Worm (Caenorhabditis elegans): Measurements from ENCODE around the gene chpf-1.

chpf-1 gene

ce11 chrV:10233330-10233729 is 30.0 kb upstream of the chpf-1 start, which contains the start of gene str-182:
Gene str-182, minus strand, starts transcription at chrV:10233430.
- TF ChIP-seq flt-1 (GFP tag; IDR thresholded peaks at IDR 0.05) (no peak), tra-4 (tag; optimal IDR thresholded peaks at IDR 0.05) (no peak), tbx-11 (GFP tag; IDR thresholded peaks at IDR 0.05) (no peak), hmbx-1 (tag; optimal IDR thresholded peaks at IDR 0.05) (no peak), hnd-1 (tag; optimal IDR thresholded peaks at IDR 0.05) (no peak), pes-1 (GFP tag; IDR thresholded peaks at IDR 0.05) (no peak), sea-1 (GFP tag; conservative IDR thresholded peaks at IDR 0.05) (no peak), B0310.2 (tag; optimal IDR thresholded peaks at IDR 0.05) (no peak)

- TF ChIP-seq B0310.2 (tag; optimal IDR thresholded peaks at IDR 0.05): no peak
- no peak for TF ChIP-seq ceh-36 (tag; optimal IDR thresholded peaks at IDR 0.05)
- TF ChIP-seq tra-4 (tag; optimal IDR thresholded peaks at IDR 0.05): no peak
- TF ChIP-seq tbx-37 (GFP tag; conservative IDR thresholded peaks at IDR 0.05): no peak
- TF ChIP-seq tbx-11 (GFP tag; IDR thresholded peaks at IDR 0.05): no peak
- TF ChIP-seq ceh-13 (GFP tag; optimal IDR thresholded peaks at IDR 0.05): no peak
- TF ChIP-seq ama-1 (optimal IDR thresholded peaks at IDR 0.05): no peak
- no peak for TF ChIP-seq pes-1 (GFP tag; IDR thresholded peaks at IDR 0.05)
- no peak for TF ChIP-seq aly-1 (tag; optimal IDR thresholded peaks at IDR 0.05)
- no peak for TF ChIP-seq hmg-4 (GFP tag; optimal IDR thresholded peaks at IDR 0.05)
- TF ChIP-seq hmbx-1 (tag; optimal IDR thresholded peaks at IDR 0.05): no peak
- no peak for TF ChIP-seq scrt-1 (GFP tag; IDR thresholded peaks at IDR 0.05)
- TF ChIP-seq F13C5.2 (tag; optimal IDR thresholded peaks at IDR 0.05): no peak
- no peak for TF ChIP-seq hnd-1 (tag; optimal IDR thresholded peaks at IDR 0.05)
- no peak for TF ChIP-seq ets-7 (tag; optimal IDR thresholded peaks at IDR 0.05)
- no peak for TF ChIP-seq flt-1 (GFP tag; IDR thresholded peaks at IDR 0.05)
- TF ChIP-seq sea-1 (GFP tag; conservative IDR thresholded peaks at IDR 0.05): no peak
Measured at ce11 chrV:10230932-10231331, 27.6 kb upstream of the chpf-1 start, which contains the start of gene fipr-6. Gene fipr-6, plus strand, starts transcription at chrV:10231232.

ce11 chrV:10229222-10229879 is 26.1 kb upstream of the chpf-1 start, which contains the start of the genes pyt-1 and fipr-7:
Gene pyt-1, minus strand, starts transcription at chrV:10229322.
Gene fipr-7, plus strand, starts transcription at chrV:10229829.
- TF ChIP-seq flt-1 (GFP tag; IDR thresholded peaks at IDR 0.05): no peak
- no peak for TF ChIP-seq F13C5.2 (tag; optimal IDR thresholded peaks at IDR 0.05)
- no peak for TF ChIP-seq hnd-1 (tag; optimal IDR thresholded peaks at IDR 0.05)
- TF ChIP-seq ets-7 (tag; optimal IDR thresholded peaks at IDR 0.05): no peak
- TF ChIP-seq ama-1 (optimal IDR thresholded peaks at IDR 0.05): no peak
- TF ChIP-seq hmg-4 (GFP tag; optimal IDR thresholded peaks at IDR 0.05): no peak
- no peak for TF ChIP-seq pes-1 (GFP tag; IDR thresholded peaks at IDR 0.05)
- no peak for TF ChIP-seq ceh-13 (GFP tag; optimal IDR thresholded peaks at IDR 0.05)
- TF ChIP-seq tbx-11 (GFP tag; IDR thresholded peaks at IDR 0.05): no peak
- no peak for TF ChIP-seq tbx-37 (GFP tag; conservative IDR thresholded peaks at IDR 0.05)
- no peak for TF ChIP-seq hmbx-1 (tag; optimal IDR thresholded peaks at IDR 0.05)

ce11 chrV:10228360-10228759 is 25.1 kb upstream of the chpf-1 start, which contains the start of gene fipr-4:
Gene fipr-4, minus strand, starts transcription at chrV:10228460.
- TF ChIP-seq ceh-13 (GFP tag; optimal IDR thresholded peaks at IDR 0.05): no peak
- no peak for TF ChIP-seq tbx-37 (GFP tag; conservative IDR thresholded peaks at IDR 0.05)
- TF ChIP-seq F13C5.2 (tag; optimal IDR thresholded peaks at IDR 0.05): no peak
- no peak for TF ChIP-seq hnd-1 (tag; optimal IDR thresholded peaks at IDR 0.05)
- TF ChIP-seq tbx-11 (GFP tag; IDR thresholded peaks at IDR 0.05): no peak
- TF ChIP-seq ceh-36 (tag; optimal IDR thresholded peaks at IDR 0.05): no peak
- no peak for TF ChIP-seq sea-1 (GFP tag; conservative IDR thresholded peaks at IDR 0.05)
- TF ChIP-seq flt-1 (GFP tag; IDR thresholded peaks at IDR 0.05): no peak
- no peak for TF ChIP-seq tra-4 (tag; optimal IDR thresholded peaks at IDR 0.05)
- no peak for TF ChIP-seq aly-1 (tag; optimal IDR thresholded peaks at IDR 0.05)
- no peak for TF ChIP-seq ama-1 (optimal IDR thresholded peaks at IDR 0.05)

ce11 chrV:10227333-10227732 is 24.0 kb upstream of the chpf-1 start, which contains the start of gene ttr-19:
Gene ttr-19, minus strand, starts transcription at chrV:10227433.
- no peak for TF ChIP-seq pes-1 (GFP tag; IDR thresholded peaks at IDR 0.05)
- TF ChIP-seq sea-1 (GFP tag; conservative IDR thresholded peaks at IDR 0.05): no peak
- no peak for TF ChIP-seq scrt-1 (GFP tag; IDR thresholded peaks at IDR 0.05)
- TF ChIP-seq B0310.2 (tag; optimal IDR thresholded peaks at IDR 0.05): no peak
- no peak for TF ChIP-seq flt-1 (GFP tag; IDR thresholded peaks at IDR 0.05)

- no peak for TF ChIP-seq sea-1 (GFP tag; conservative IDR thresholded peaks at IDR 0.05)
- TF ChIP-seq tbx-37 (GFP tag; conservative IDR thresholded peaks at IDR 0.05): no peak
- TF ChIP-seq scrt-1 (GFP tag; IDR thresholded peaks at IDR 0.05): no peak
- no peak for TF ChIP-seq ceh-36 (tag; optimal IDR thresholded peaks at IDR 0.05)
- TF ChIP-seq tra-4 (tag; optimal IDR thresholded peaks at IDR 0.05): no peak
- TF ChIP-seq aly-1 (tag; optimal IDR thresholded peaks at IDR 0.05): no peak
- TF ChIP-seq tbx-11 (GFP tag; IDR thresholded peaks at IDR 0.05): no peak
- TF ChIP-seq hmg-4 (GFP tag; optimal IDR thresholded peaks at IDR 0.05): no peak
- TF ChIP-seq pes-1 (GFP tag; IDR thresholded peaks at IDR 0.05): no peak
- no peak for TF ChIP-seq B0310.2 (tag; optimal IDR thresholded peaks at IDR 0.05)
- TF ChIP-seq ama-1 (optimal IDR thresholded peaks at IDR 0.05): no peak
- TF ChIP-seq hnd-1 (tag; optimal IDR thresholded peaks at IDR 0.05): no peak
- TF ChIP-seq ets-7 (tag; optimal IDR thresholded peaks at IDR 0.05): no peak
- no peak for TF ChIP-seq hmbx-1 (tag; optimal IDR thresholded peaks at IDR 0.05)
- no peak for TF ChIP-seq ceh-13 (GFP tag; optimal IDR thresholded peaks at IDR 0.05)
- no peak for TF ChIP-seq flt-1 (GFP tag; IDR thresholded peaks at IDR 0.05)
- TF ChIP-seq F13C5.2 (tag; optimal IDR thresholded peaks at IDR 0.05): no peak
Measured at ce11 chrV:10225610-10226009, 22.3 kb upstream of the chpf-1 start, which contains the start of gene daf-36. Gene daf-36, minus strand, starts transcription at chrV:10225710.

ce11 chrV:10224619-10225018 is 21.3 kb upstream of the chpf-1 start:
- TF ChIP-seq ceh-13 (GFP tag; optimal IDR thresholded peaks at IDR 0.05) (no peak), F13C5.2 (tag; optimal IDR thresholded peaks at IDR 0.05) (no peak), ceh-36 (tag; optimal IDR thresholded peaks at IDR 0.05) (no peak), aly-1 (tag; optimal IDR thresholded peaks at IDR 0.05) (no peak), pes-1 (GFP tag; IDR thresholded peaks at IDR 0.05) (no peak), hnd-1 (tag; optimal IDR thresholded peaks at IDR 0.05) (no peak), flt-1 (GFP tag; IDR thresholded peaks at IDR 0.05) (no peak), tra-4 (tag; optimal IDR thresholded peaks at IDR 0.05) (no peak), tbx-11 (GFP tag; IDR thresholded peaks at IDR 0.05) (no peak), sea-1 (GFP tag; conservative IDR thresholded peaks at IDR 0.05) (no peak), hmbx-1 (tag; optimal IDR thresholded peaks at IDR 0.05) (no peak), ets-7 (tag; optimal IDR thresholded peaks at IDR 0.05) (no peak), B0310.2 (tag; optimal IDR thresholded peaks at IDR 0.05) (no peak), scrt-1 (GFP tag; IDR thresholded peaks at IDR 0.05) (no peak), tbx-37 (GFP tag; conservative IDR thresholded peaks at IDR 0.05) (no peak), ama-1 (optimal IDR thresholded peaks at IDR 0.05) (no peak)

Measured in whole organism, early embryonic.